Fruit fly (Drosophila melanogaster) S2 (cell line): ENCODE measurements around the gene Akap200.

Source experiments
- CG8478 ChIP-seq: fragments of >200 bp; optimal IDR thresholded peaks from 2 replicates; lab custom pipeline; 2018
- CTCF ChIP-seq, 2 experiments: fragments of >200 bp; optimal IDR thresholded peaks; 2 replicates each; lab custom pipeline; 2018

DNA sequence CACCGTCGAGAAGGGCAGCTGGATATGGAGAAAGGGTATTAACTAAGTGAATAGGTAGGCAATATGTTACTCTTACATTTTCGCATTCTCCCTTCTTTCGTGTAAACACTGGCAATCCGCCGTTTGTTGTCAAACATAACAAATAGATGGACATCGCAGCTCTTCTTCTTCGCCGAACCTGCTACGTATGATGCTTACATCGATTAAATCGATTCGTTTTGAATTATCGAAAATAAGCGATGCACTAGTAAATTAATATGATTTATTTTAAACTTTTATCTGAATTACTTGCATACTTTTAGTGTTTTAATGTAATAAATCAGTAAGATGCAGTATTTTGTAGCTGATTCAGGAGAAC is 12.6 kb upstream of the Akap200 start, which contains the start of gene fy:
- TF ChIP-seq CG8478 (lab: Kevin White, UChicago), result no peak
- no peak for TF ChIP-seq CTCF (optimal IDR thresholded peaks at IDR 0.05; lab: Kevin White, UChicago)
